Fruit fly (Drosophila melanogaster) whole organism, pupa: Measurements from ENCODE around the gene Taf8.

Experiments used
- CG8159 ChIP-seq: fragments of 200-800 bp; sonication (Bioruptor generic); optimal IDR thresholded peaks from 3 replicates; lab custom pipeline; 2018; ENCODE audit warnings: missing biosample characterization, mild to moderate bottlenecking, missing genetic modification characterization, moderate library complexity
- EcR ChIP-seq: fragments of 200-800 bp; sonication (Bioruptor generic); optimal IDR thresholded peaks from 3 replicates; lab custom pipeline; 2019; ENCODE audit warnings: missing biosample characterization, missing genetic modification characterization, mild to moderate bottlenecking, moderate library complexity, missing genetic modification reagents
- Ets98B ChIP-seq: fragments of 200-800 bp; sonication (Bioruptor generic); IDR thresholded peaks from 2 replicates; pipeline ENCODE4 v1.3.6; 2022; ENCODE audit warnings: missing biosample characterization, missing genetic modification characterization

- TF ChIP-seq Ets98B (GFP tag; lab: Robert Waterston, UW) = no peak
- TF ChIP-seq CG8159 (tag; lab: Kevin White, UChicago) = no peak
- TF ChIP-seq EcR = no peak
Observed at dm6 chrX:18149292-18149691, 47.5 kb downstream of the Taf8 start.
